Worm (Caenorhabditis elegans): ENCODE measurements around the gene bath-28.

The bath-28 gene

DNA sequence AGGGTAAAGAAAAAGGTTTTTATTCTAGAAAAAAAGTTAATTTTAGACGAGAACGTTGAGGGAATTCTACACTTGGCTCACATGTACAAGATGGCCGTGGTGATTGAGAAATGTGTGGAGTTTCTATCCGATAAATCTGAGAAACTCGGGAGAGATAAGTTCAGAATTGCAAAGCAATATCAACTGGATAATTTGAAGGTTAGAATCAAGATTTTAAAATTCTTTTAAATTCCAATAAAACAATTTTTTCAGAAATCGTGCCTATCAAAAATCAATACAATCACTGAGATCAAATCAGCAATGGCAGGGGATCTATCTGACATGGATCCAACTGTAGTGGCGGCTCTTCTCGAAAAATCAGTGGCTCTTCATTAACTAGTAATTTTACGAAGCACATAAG lies 33.5 kb upstream of the bath-28 start, which contains the start of gene Y49F6C.2:
Gene Y49F6C.2, plus strand, starts transcription at position 301 of the 400 bp plus-strand sequence.
- TF ChIP-seq unc-98 (GFP tag; IDR thresholded peaks at IDR 0.05) = no peak
- TF ChIP-seq lin-14 (GFP tag; optimal IDR thresholded peaks at IDR 0.05) = no peak
- TF ChIP-seq sup-37 (GFP tag; optimal IDR thresholded peaks at IDR 0.05) = no peak
- no peak for TF ChIP-seq unc-86 (tag; optimal IDR thresholded peaks at IDR 0.05)
- no peak for TF ChIP-seq snu-23 (GFP tag; optimal IDR thresholded peaks at IDR 0.05)
- TF ChIP-seq dsc-1 (tag; optimal IDR thresholded peaks at IDR 0.05) = no peak
- TF ChIP-seq F16B12.6 (tag; optimal IDR thresholded peaks at IDR 0.05) = no peak
- TF ChIP-seq mab-9 (GFP tag; IDR thresholded peaks at IDR 0.05) = no peak
- TF ChIP-seq C04F5.9 (tag; optimal IDR thresholded peaks at IDR 0.05) = no peak
- no peak for TF ChIP-seq nhr-84 (tag; optimal IDR thresholded peaks at IDR 0.05)
- TF ChIP-seq Y116A8C.19 (tag; optimal IDR thresholded peaks at IDR 0.05; ENCODE audit: borderline replicate concordance) = no peak
- no peak for TF ChIP-seq lin-13 (GFP tag; optimal IDR thresholded peaks at IDR 0.05)
- no peak for TF ChIP-seq ceh-8 (GFP tag; optimal IDR thresholded peaks at IDR 0.05)
- no peak for TF ChIP-seq hlh-4 (tag; optimal IDR thresholded peaks at IDR 0.05)
- TF ChIP-seq sox-4 (tag; optimal IDR thresholded peaks at IDR 0.05) = no peak
- TF ChIP-seq alr-1 (tag; optimal IDR thresholded peaks at IDR 0.05; ENCODE audit: borderline replicate concordance) = no peak
- no peak for TF ChIP-seq lin-35 (GFP tag; optimal IDR thresholded peaks at IDR 0.05)
- TF ChIP-seq ets-5 (GFP tag; IDR thresholded peaks at IDR 0.05) = no peak
- no peak for TF ChIP-seq sptf-1 (tag; optimal IDR thresholded peaks at IDR 0.05)

DNA sequence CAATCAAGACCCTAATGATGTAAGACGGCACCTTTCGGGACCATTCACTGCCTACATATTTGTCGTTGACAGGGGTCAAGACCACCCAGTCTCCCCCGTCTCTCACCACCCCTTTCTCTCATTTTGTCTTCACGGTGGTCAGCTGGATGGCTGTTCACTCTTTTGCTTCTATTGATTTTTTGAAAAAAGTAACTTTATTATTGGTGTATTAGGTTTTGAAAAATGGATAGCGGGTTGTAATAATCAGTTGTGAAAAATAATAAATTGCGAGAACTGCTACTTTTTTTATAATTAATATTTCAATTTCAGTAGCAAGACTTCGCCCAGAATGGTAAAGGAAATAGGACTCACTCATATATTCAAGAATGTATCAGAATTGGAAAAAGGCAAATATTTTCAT lies 32.0 kb upstream of the bath-28 start, which contains the start of gene bath-9:
Gene bath-9, plus strand, starts transcription at position 301 of the 400 bp plus-strand sequence.
- TF ChIP-seq zip-4 (GFP tag; optimal IDR thresholded peaks at IDR 0.05) (no peak), nhr-76 (tag; optimal IDR thresholded peaks at IDR 0.05) (no peak), Y116A8C.19 (tag; optimal IDR thresholded peaks at IDR 0.05; ENCODE audit: borderline replicate concordance) (no peak), nhr-90 (tag; optimal IDR thresholded peaks at IDR 0.05; ENCODE audit: poor library complexity) (no peak), ets-5 (GFP tag; IDR thresholded peaks at IDR 0.05) (no peak), skn-1 (tag; optimal IDR thresholded peaks at IDR 0.05) (no peak), lin-14 (GFP tag; optimal IDR thresholded peaks at IDR 0.05) (no peak), pax-3 (tag; optimal IDR thresholded peaks at IDR 0.05) (no peak), unc-30 (tag; optimal IDR thresholded peaks at IDR 0.05) (no peak), F16B12.6 (tag; optimal IDR thresholded peaks at IDR 0.05) (no peak), mdl-1 (tag; optimal IDR thresholded peaks at IDR 0.05) (no peak), aha-1 (tag; optimal IDR thresholded peaks at IDR 0.05) (no peak), isw-1 (GFP tag; IDR thresholded peaks at IDR 0.05) (no peak), zag-1 (tag; optimal IDR thresholded peaks at IDR 0.05) (no peak)

DNA sequence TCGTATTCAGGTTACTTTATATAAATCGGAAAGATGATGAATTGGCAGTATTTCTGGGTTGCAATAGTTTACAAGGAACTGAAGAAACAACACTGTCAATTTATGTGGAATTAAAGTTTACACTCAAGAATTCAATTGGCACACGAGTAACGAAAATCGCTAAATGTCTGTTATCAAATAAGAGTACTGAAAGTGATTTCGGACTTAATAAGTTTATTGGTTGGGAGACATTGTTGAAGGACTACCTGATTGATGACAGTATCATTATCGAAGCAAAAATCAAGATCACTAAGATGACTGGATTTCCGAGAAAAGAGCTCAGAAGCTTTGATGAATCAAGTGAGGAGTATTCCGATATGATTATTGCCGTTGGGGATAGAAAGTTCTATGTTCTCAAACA lies 30.5 kb upstream of the bath-28 start:
- TF ChIP-seq mef-2 (tag; optimal IDR thresholded peaks at IDR 0.05) (no peak), ceh-90 (tag; optimal IDR thresholded peaks at IDR 0.05) (no peak), unc-62 (GFP tag; optimal IDR thresholded peaks at IDR 0.05) (no peak), ets-5 (GFP tag; IDR thresholded peaks at IDR 0.05) (no peak), sptf-1 (tag; optimal IDR thresholded peaks at IDR 0.05) (no peak), efl-3 (GFP tag; optimal IDR thresholded peaks at IDR 0.05) (no peak), pax-3 (tag; optimal IDR thresholded peaks at IDR 0.05) (no peak), ceh-8 (GFP tag; optimal IDR thresholded peaks at IDR 0.05) (no peak), egl-27 (tag; optimal IDR thresholded peaks at IDR 0.05) (no peak), nhr-71 (tag; optimal IDR thresholded peaks at IDR 0.05) (no peak), hlh-17 (GFP tag; optimal IDR thresholded peaks at IDR 0.05; ENCODE audit: borderline replicate concordance) (no peak), nhr-85 (tag) (no peak), ama-1 (optimal IDR thresholded peaks at IDR 0.05) (no peak), rnt-1 (tag; optimal IDR thresholded peaks at IDR 0.05) (no peak), snu-23 (GFP tag; optimal IDR thresholded peaks at IDR 0.05) (no peak), nhr-20 (tag; optimal IDR thresholded peaks at IDR 0.05) (no peak), mab-9 (GFP tag; IDR thresholded peaks at IDR 0.05) (no peak)

All from whole organism, L1 larva.